Worm (Caenorhabditis elegans): ENCODE results near the gene W02H5.8.

- TF ChIP-seq jun-1 (tag; optimal IDR thresholded peaks at IDR 0.05) (peak; percentile 55), mep-1 (tag; optimal IDR thresholded peaks at IDR 0.05) (peak; percentile 84), lin-39 (tag; optimal IDR thresholded peaks at IDR 0.05) (no peak), skn-1 (tag; optimal IDR thresholded peaks at IDR 0.05) (peak; percentile 45), snpc-4 (tag; optimal IDR thresholded peaks at IDR 0.05) (peak; percentile 21), lsy-2 (tag; optimal IDR thresholded peaks at IDR 0.05) (peak; percentile 99), mef-2 (tag; optimal IDR thresholded peaks at IDR 0.05) (no peak), lir-3 (tag; optimal IDR thresholded peaks at IDR 0.05; ENCODE audit: poor library complexity) (no peak), nhr-90 (tag; optimal IDR thresholded peaks at IDR 0.05; ENCODE audit: poor library complexity) (peak; percentile 62), fos-1 (tag; optimal IDR thresholded peaks at IDR 0.05) (peak; percentile 40), pqm-1 (tag; optimal IDR thresholded peaks at IDR 0.05) (no peak), pag-3 (tag; optimal IDR thresholded peaks at IDR 0.05; ENCODE audit: borderline replicate concordance, insufficient read depth) (no peak), ceh-82 (tag; optimal IDR thresholded peaks at IDR 0.05) (peak; percentile 60 to 88 (median 63))
These were observed 41.9 kb upstream of the W02H5.8 start, which contains the start of gene Y45G12B.2 for ce11 chrV:2694389-2694788.
